Worm (Caenorhabditis elegans): ENCODE results near the gene ora-1.

The ora-1 gene

DNA sequence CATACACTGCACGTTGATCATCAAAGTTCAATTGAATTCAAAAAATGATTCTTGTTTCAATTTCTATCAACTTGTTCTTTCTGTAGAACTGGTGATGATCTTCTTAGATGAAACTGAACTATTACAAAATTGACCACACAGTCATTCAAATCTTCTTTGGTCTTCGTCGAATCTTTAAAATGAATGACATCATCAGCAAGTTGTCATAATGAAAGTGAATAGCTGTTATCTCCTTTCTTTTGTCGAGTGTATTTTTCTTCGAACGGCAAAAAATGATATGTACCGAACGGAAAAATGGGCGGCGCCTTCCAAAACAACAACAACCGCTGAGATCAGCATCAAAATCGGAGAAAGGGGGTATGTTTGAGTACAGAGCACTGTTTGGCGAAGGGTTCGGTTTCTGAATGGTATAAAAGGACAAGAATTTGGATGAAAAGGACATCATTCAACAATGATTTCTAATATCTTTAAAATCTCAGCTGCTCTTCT, at the start of gene ora-1:
Gene ora-1, plus strand, starts transcription at position 439 of the 489 bp plus-strand sequence.
- TF ChIP-seq aptf-3 (GFP tag; IDR thresholded peaks at IDR 0.05) (no peak), ztf-26 (tag; optimal IDR thresholded peaks at IDR 0.05) (no peak), mcd-1 (GFP tag; IDR thresholded peaks at IDR 0.05) (no peak), ztf-28 (GFP tag; IDR thresholded peaks at IDR 0.05) (no peak), madf-6 (GFP tag; IDR thresholded peaks at IDR 0.05) (no peak), C17E4.6 (GFP tag; IDR thresholded peaks at IDR 0.05) (no peak)

DNA sequence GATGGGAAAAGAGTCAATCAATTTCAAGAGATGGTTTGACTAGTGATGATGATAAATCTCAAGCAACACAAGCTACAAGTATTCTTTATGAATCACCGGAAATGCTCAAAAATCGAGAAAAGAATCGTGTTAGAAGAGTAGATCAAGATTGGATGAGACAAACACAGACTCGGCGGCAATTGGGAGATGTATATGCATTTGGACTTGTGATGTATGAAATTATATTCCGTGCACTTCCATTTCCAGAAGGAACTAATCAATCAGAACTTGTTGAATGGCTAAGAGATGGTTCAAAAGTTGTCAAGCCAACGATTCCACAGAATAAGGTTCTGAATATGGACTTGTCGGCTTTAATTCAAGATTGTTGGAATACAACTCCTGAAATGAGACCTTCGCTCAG, 45.8 kb upstream of the ora-1 start:
- TF ChIP-seq ztf-25 (GFP tag; IDR thresholded peaks at IDR 0.05) (no peak), attf-6 (GFP tag; IDR thresholded peaks at IDR 0.05) (no peak), mcd-1 (GFP tag; IDR thresholded peaks at IDR 0.05) (no peak), ztf-18 (tag; optimal IDR thresholded peaks at IDR 0.05) (no peak), F33H1.4 (GFP tag; IDR thresholded peaks at IDR 0.05) (no peak)

DNA sequence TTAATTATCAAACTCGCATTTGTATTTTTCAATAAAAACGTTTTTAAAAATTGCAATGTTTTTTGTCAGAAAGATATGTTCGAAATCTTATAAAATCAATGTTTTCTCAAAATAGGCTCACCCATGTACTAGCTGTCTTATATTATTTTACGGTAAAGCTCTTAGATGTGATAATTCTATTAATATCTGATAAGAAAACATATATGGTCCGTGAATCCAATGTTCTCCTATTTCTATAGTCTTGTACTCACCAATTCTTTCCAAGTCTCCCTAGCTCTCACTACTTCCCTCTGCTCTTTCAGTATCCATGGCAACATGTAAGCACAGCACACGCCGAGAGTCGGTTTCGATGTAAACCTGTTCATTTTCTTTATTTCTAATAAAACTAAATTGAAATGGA, 44.0 kb upstream of the ora-1 start, which contains the start of gene bbs-2:
Gene bbs-2, plus strand, starts transcription at position 301 of the 400 bp plus-strand sequence.
- TF ChIP-seq F33H1.4 (GFP tag; IDR thresholded peaks at IDR 0.05), result no peak
- no peak for TF ChIP-seq egl-18 (GFP tag; IDR thresholded peaks at IDR 0.05)
- no peak for TF ChIP-seq ztf-28 (GFP tag; IDR thresholded peaks at IDR 0.05)
- TF ChIP-seq sptf-2 (GFP tag; optimal IDR thresholded peaks at IDR 0.05), result no peak
- TF ChIP-seq let-526 (GFP tag; IDR thresholded peaks at IDR 0.05), result no peak
- TF ChIP-seq Y67H2A.10 (GFP tag; conservative IDR thresholded peaks at IDR 0.05), result no peak
- no peak for TF ChIP-seq lsy-27 (tag; optimal IDR thresholded peaks at IDR 0.05; ENCODE audit: borderline replicate concordance, insufficient read depth)
- TF ChIP-seq F55B11.4 (tag; optimal IDR thresholded peaks at IDR 0.05; ENCODE audit: borderline replicate concordance, insufficient read depth), result no peak
- no peak for TF ChIP-seq somi-1 (GFP tag; optimal IDR thresholded peaks at IDR 0.05)
- TF ChIP-seq ceh-58 (GFP tag; IDR thresholded peaks at IDR 0.05), result no peak
- no peak for TF ChIP-seq Y53G8AR.9 (GFP tag; conservative IDR thresholded peaks at IDR 0.05)
- no peak for TF ChIP-seq nfya-2 (GFP tag; IDR thresholded peaks at IDR 0.05)

DNA sequence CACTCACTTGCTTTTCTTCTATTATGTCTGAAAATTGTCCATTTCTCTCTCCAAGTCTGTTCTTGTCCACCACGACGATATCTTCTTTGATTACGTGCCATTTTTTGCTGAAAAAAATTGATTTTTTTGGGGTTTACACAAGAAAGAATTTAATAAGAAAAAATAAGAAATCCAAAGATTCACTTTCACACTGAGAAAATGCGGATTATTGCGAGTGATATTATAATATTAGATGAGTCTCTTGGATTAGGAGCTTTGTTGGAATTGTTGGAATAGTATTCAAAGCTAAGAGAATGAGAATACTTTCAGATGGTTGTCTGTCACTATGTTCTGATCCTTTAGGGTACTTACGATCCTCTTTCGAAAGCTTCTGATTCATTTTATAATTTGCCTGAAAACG, 38.9 kb upstream of the ora-1 start, which contains the start of gene F20D12.7:
Gene F20D12.7, minus strand, starts transcription at position 101 of the 400 bp plus-strand sequence.
- TF ChIP-seq dpff-1 (tag; optimal IDR thresholded peaks at IDR 0.05) (no peak), chd-7 (tag; optimal IDR thresholded peaks at IDR 0.05) (no peak), F49E8.2 (tag; optimal IDR thresholded peaks at IDR 0.05; ENCODE audit: insufficient read depth) (no peak), lin-40 (tag; optimal IDR thresholded peaks at IDR 0.05) (no peak), lin-35 (GFP tag; optimal IDR thresholded peaks at IDR 0.05) (no peak), zfh-2 (GFP tag; conservative IDR thresholded peaks at IDR 0.05) (no peak), ceh-79 (tag; optimal IDR thresholded peaks at IDR 0.05) (no peak), hlh-12 (tag; optimal IDR thresholded peaks at IDR 0.05) (no peak), ekl-4 (GFP tag; IDR thresholded peaks at IDR 0.05) (no peak), ztf-3 (GFP tag; optimal IDR thresholded peaks at IDR 0.05) (no peak), lin-26 (GFP tag; IDR thresholded peaks at IDR 0.05) (no peak), xnd-1 (tag; optimal IDR thresholded peaks at IDR 0.05) (no peak), nfyb-1 (GFP tag; IDR thresholded peaks at IDR 0.05) (no peak), hsf-1 (GFP tag; IDR thresholded peaks at IDR 0.05) (no peak), B0035.1 (tag; optimal IDR thresholded peaks at IDR 0.05) (no peak), dox-1 (GFP tag; IDR thresholded peaks at IDR 0.05) (no peak)
